Fruit fly (Drosophila melanogaster) whole organism, prepupa: ENCODE results near the gene dah.

ENCODE experiments used
- Blimp-1 ChIP-seq: fragments of 200-800 bp; sonication (Bioruptor generic); optimal IDR thresholded peaks from 3 replicates; lab custom pipeline; 2017; ENCODE audit warnings: missing biosample characterization, missing genetic modification characterization, mild to moderate bottlenecking, moderate library complexity, missing genetic modification reagents
- CG11294 ChIP-seq: fragments of 200-800 bp; sonication (Bioruptor generic); IDR thresholded peaks from 2 replicates; pipeline ENCODE4 v1.3.6; 2022; ENCODE audit warnings: missing biosample characterization, missing genetic modification characterization
- CG15336 ChIP-seq: fragments of 200-800 bp; sonication (Bioruptor generic); IDR thresholded peaks from 2 replicates; pipeline ENCODE4 v1.3.6; 2022; ENCODE audit warnings: missing biosample characterization, missing genetic modification characterization
- CG34406 ChIP-seq: fragments of 200-800 bp; sonication (Bioruptor generic); optimal IDR thresholded peaks from 3 replicates; lab custom pipeline; 2016; ENCODE audit warnings: missing biosample characterization, missing genetic modification characterization
- CG3919 ChIP-seq: fragments of 200-800 bp; sonication (Bioruptor generic); optimal IDR thresholded peaks from 3 replicates; lab custom pipeline; 2016; ENCODE audit warnings: missing biosample characterization, missing genetic modification characterization
- CG6276 ChIP-seq: fragments of 200-800 bp; sonication (Bioruptor generic); optimal IDR thresholded peaks from 2 replicates; lab custom pipeline; 2017; ENCODE audit warnings: missing biosample characterization, mild to moderate bottlenecking, missing genetic modification characterization
- CG6854 ChIP-seq: fragments of 200-800 bp; sonication (Bioruptor generic); optimal IDR thresholded peaks from 2 replicates; lab custom pipeline; 2017; ENCODE audit warnings: missing biosample characterization, mild to moderate bottlenecking, missing genetic modification characterization
- Eip93F ChIP-seq: fragments of 200-800 bp; sonication (Bioruptor generic); optimal IDR thresholded peaks from 2 replicates; lab custom pipeline; 2016; ENCODE audit warnings: missing biosample characterization, mild to moderate bottlenecking, missing genetic modification characterization
- Lpt ChIP-seq: fragments of 200-800 bp; sonication (Bioruptor generic); optimal IDR thresholded peaks from 3 replicates; lab custom pipeline; 2016; ENCODE audit warnings: missing biosample characterization, missing genetic modification characterization
- OdsH ChIP-seq: fragments of 200-800 bp; sonication (Bioruptor generic); optimal IDR thresholded peaks from 3 replicates; lab custom pipeline; 2016; ENCODE audit warnings: missing biosample characterization, missing genetic modification characterization
- Sox14 ChIP-seq: fragments of 200-800 bp; sonication (Bioruptor generic); optimal IDR thresholded peaks from 3 replicates; lab custom pipeline; 2016; ENCODE audit warnings: missing biosample characterization, missing genetic modification characterization
- acj6 ChIP-seq: fragments of 200-800 bp; sonication (Bioruptor generic); optimal IDR thresholded peaks from 3 replicates; lab custom pipeline; 2016; ENCODE audit warnings: missing biosample characterization, missing genetic modification characterization
- spab ChIP-seq: fragments of 200-800 bp; sonication (Bioruptor generic); optimal IDR thresholded peaks from 2 replicates; lab custom pipeline; 2017; ENCODE audit warnings: missing biosample characterization, mild to moderate bottlenecking, missing genetic modification characterization, missing genetic modification reagents
- ss ChIP-seq, 2 experiments: fragments of 200-800 bp; sonication (Bioruptor generic); optimal IDR thresholded peaks; 2 replicates in 1 of 2; 3 replicates in 1 of 2; lab custom pipeline; 2017 to 2018; ENCODE audit warnings: mild to moderate bottlenecking in 2 of 2, missing biosample characterization in 2 of 2, missing genetic modification characterization in 2 of 2, moderate library complexity in 1 of 2

dm6 chrX:15380207-15380606, 52.1 kb downstream of the dah start:
- TF ChIP-seq acj6 (GFP tag; lab: Kevin White, UChicago) (no peak), Lpt (GFP tag; lab: Kevin White, UChicago) (no peak), CG3919 (no peak), CG6276 (GFP tag; lab: Kevin White, UChicago) (no peak), ss (GFP tag; optimal IDR thresholded peaks at IDR 0.05; lab: Kevin White, UChicago) (no peak), CG34406 (GFP tag; lab: Kevin White, UChicago) (no peak), spab (no peak), Blimp-1 (GFP tag; lab: Kevin White, UChicago) (no peak), Sox14 (GFP tag; lab: Kevin White, UChicago) (no peak), Eip93F (no peak), CG11294 (GFP tag; lab: Robert Waterston, UW) (no peak), OdsH (no peak), CG6854 (GFP tag; lab: Kevin White, UChicago) (no peak), CG15336 (GFP tag; lab: Robert Waterston, UW) (no peak)
